Worm (Caenorhabditis elegans) whole organism, L1 larva: ENCODE data around the gene rps-2.

Source experiments
- aha-1 ChIP-seq: fragments of 150-350 bp; optimal IDR thresholded peaks from 2 replicates; lab custom pipeline; 2014; ENCODE audit warnings: missing biosample characterization, missing genetic modification characterization
- aly-2 ChIP-seq: fragments of 150-350 bp; optimal IDR thresholded peaks from 2 replicates; lab custom pipeline; 2014; ENCODE audit warnings: missing biosample characterization, missing genetic modification characterization
- nhr-12 ChIP-seq: sonication (generic microtip); optimal IDR thresholded peaks from 2 replicates; lab custom pipeline; 2017; ENCODE audit warnings: missing biosample characterization, missing genetic modification characterization
- nhr-20 ChIP-seq: sonication (generic microtip); optimal IDR thresholded peaks from 2 replicates; lab custom pipeline; 2016; ENCODE audit warnings: mild to moderate bottlenecking, missing genetic modification characterization, missing compliant biosample characterization
- nhr-28 ChIP-seq: fragments of 150-350 bp; optimal IDR thresholded peaks from 2 replicates; lab custom pipeline; 2014; ENCODE audit warnings: missing biosample characterization, missing genetic modification characterization
- sox-4 ChIP-seq: sonication (generic microtip); optimal IDR thresholded peaks from 2 replicates; lab custom pipeline; 2016; ENCODE audit warnings: missing genetic modification characterization, missing compliant biosample characterization
- ztf-11 ChIP-seq, 2 experiments: sonication (generic microtip); optimal IDR thresholded peaks; 2 replicates each; lab custom pipeline; 2016 to 2017; ENCODE audit warnings: missing genetic modification characterization in 2 of 2, missing biosample characterization in 1 of 2, missing compliant biosample characterization in 1 of 2

DNA sequence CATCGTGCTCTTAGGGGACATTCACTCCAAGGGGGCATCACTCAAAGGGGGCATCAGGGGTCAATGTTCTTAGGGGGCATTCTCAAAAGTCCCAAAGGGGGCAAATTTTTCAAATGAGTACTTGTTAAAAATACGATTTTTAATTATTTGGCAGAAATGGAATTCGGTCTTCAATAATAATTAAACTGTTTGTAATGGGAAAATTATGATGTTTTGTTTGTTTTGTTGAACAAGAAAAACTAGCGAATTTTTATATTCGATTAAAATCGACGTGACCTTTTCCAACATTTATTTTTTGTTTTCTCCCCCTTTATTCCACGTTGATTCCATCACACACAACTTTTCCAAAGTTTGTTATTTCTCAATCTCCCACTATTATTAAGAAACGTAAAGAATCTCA lies 40.8 kb upstream of the rps-2 start, which contains the start of gene F57H12.5:
- no peak for TF ChIP-seq sox-4 (tag; lab: Kevin White, UChicago)
- TF ChIP-seq ztf-11 (tag; optimal IDR thresholded peaks at IDR 0.05; lab: Kevin White, UChicago): no peak
- no peak for TF ChIP-seq aly-2 (tag; lab: Kevin White, UChicago)
- no peak for TF ChIP-seq nhr-12 (tag; lab: Kevin White, UChicago)
- no peak for TF ChIP-seq aha-1
- no peak for TF ChIP-seq nhr-20
- TF ChIP-seq nhr-28 (tag; lab: Kevin White, UChicago): no peak
